Fruit fly (Drosophila melanogaster): ENCODE data around the gene Spindly.

Gene Spindly

DNA sequence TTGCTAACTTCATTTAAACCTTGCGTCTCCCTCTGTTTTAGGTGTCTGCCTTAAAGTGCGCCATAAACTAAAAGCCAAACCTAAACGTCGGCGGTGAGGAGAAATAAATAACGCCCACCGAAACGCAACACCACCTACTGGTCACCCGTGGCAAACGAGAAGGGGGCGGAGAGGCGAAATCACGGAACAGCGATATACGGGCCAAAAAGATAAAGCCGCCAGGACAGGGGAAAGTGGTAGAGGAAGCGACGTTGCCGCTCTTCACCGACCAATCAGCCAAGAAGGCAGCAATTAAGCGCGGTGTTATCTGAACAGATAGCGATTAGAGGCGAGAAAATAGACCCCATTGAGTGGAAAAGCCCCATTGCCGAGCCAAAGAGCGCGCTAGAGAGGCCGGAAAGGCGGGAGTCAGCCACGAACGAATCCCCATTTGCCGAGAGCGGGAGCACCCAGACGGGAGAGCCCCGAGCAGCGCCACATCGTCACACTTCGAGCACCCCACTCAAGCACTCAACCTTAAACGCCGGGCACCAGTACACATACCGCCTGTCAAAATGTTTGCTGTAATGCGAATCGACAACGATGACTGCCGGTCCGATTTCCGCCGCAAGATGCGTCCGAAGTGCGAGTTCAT lies 15.0 kb upstream of the Spindly start (continued):
- 0 out of 2 replicates have a peak, but pooled peaks have one; percentile 28 for TF ChIP-seq sens-2 (GFP tag; IDR thresholded peaks at IDR 0.05)
- no peak for TF ChIP-seq cg (GFP tag; optimal IDR thresholded peaks at IDR 0.05)
- no peak for TF ChIP-seq Pdp1 (GFP tag; optimal IDR thresholded peaks at IDR 0.05)
- no peak for TF ChIP-seq Vsx1 (GFP tag; optimal IDR thresholded peaks at IDR 0.05)
- no peak for TF ChIP-seq CG7271 (tag; optimal IDR thresholded peaks at IDR 0.05)
- TF ChIP-seq dimm (GFP tag; IDR thresholded peaks at IDR 0.05), result no peak
- TF ChIP-seq prd (optimal IDR thresholded peaks at IDR 0.05), result no peak
- TF ChIP-seq prd (GFP tag; IDR thresholded peaks at IDR 0.05), result no peak
- no peak for TF ChIP-seq zf30C (GFP tag; optimal IDR thresholded peaks at IDR 0.05)
- TF ChIP-seq grn (GFP tag; optimal IDR thresholded peaks at IDR 0.05), result no peak
- no peak for TF ChIP-seq CG11723 (GFP tag; optimal IDR thresholded peaks at IDR 0.05)
- TF ChIP-seq Oli (tag; optimal IDR thresholded peaks at IDR 0.05), result no peak
- no peak for TF ChIP-seq sens (GFP tag)
- no peak for TF ChIP-seq Doc2 (GFP tag; IDR thresholded peaks at IDR 0.05)
- TF ChIP-seq nom (GFP tag; optimal IDR thresholded peaks at IDR 0.05), result no peak
- peak; percentile 39; the same call in 1 of the 3 replicates for TF ChIP-seq ci (GFP tag; IDR thresholded peaks at IDR 0.05)
- no peak for TF ChIP-seq repo (GFP tag; optimal IDR thresholded peaks at IDR 0.05)
- no peak for TF ChIP-seq CG18764 (GFP tag; optimal IDR thresholded peaks at IDR 0.05)
- TF ChIP-seq ATbp (GFP tag; optimal IDR thresholded peaks at IDR 0.05), result no peak
- no peak for TF ChIP-seq CG2875 (GFP tag; optimal IDR thresholded peaks at IDR 0.05)
- no peak for TF ChIP-seq disco-r (GFP tag; optimal IDR thresholded peaks at IDR 0.05)
- TF ChIP-seq CG4404 (GFP tag; IDR thresholded peaks at IDR 0.05), result no peak
- TF ChIP-seq Xrp1 (GFP tag; IDR thresholded peaks at IDR 0.05), result peak; percentile 39; the same call in 1 of the 2 replicates
- TF ChIP-seq CG10431 (GFP tag; optimal IDR thresholded peaks at IDR 0.05), result no peak
- peak; percentile 92 for TF ChIP-seq Nf-YC (tag; optimal IDR thresholded peaks at IDR 0.05)
- no peak for TF ChIP-seq jumu (GFP tag; optimal IDR thresholded peaks at IDR 0.05)
- no peak for TF ChIP-seq CG10274 (GFP tag; optimal IDR thresholded peaks at IDR 0.05)
- no peak for TF ChIP-seq CG17328 (GFP tag; IDR thresholded peaks at IDR 0.05)
- TF ChIP-seq CG2120 (GFP tag; optimal IDR thresholded peaks at IDR 0.05), result no peak
- TF ChIP-seq jigr1 (GFP tag; IDR thresholded peaks at IDR 0.05), result no peak
- no peak for TF ChIP-seq tgo (GFP tag; IDR thresholded peaks at IDR 0.05)
- peak; percentile 58 for TF ChIP-seq sna (GFP tag; IDR thresholded peaks at IDR 0.05; ENCODE audit: partially characterized antibody)
- TF ChIP-seq ken (GFP tag; IDR thresholded peaks at IDR 0.05), result no peak
- peak; percentile 91 to 94 for TF ChIP-seq Trl (optimal IDR thresholded peaks at IDR 0.05)
- peak; percentile 42 for TF ChIP-seq Trl (GFP tag; optimal IDR thresholded peaks at IDR 0.05)
- TF ChIP-seq pnt (GFP tag; optimal IDR thresholded peaks at IDR 0.05), result no peak
- TF ChIP-seq tll (GFP tag; optimal IDR thresholded peaks at IDR 0.05), result no peak
- no peak for TF ChIP-seq vnd (GFP tag; IDR thresholded peaks at IDR 0.05; ENCODE audit: partially characterized antibody)
- no peak for TF ChIP-seq lilli (GFP tag; optimal IDR thresholded peaks at IDR 0.05)
- peak; percentile 95 for TF ChIP-seq Nf-YB (GFP tag; optimal IDR thresholded peaks at IDR 0.05)
- no peak for TF ChIP-seq Asciz (GFP tag; optimal IDR thresholded peaks at IDR 0.05)
- no peak for TF ChIP-seq CG8281 (tag; optimal IDR thresholded peaks at IDR 0.05)
- no peak for TF ChIP-seq CG10267 (tag; optimal IDR thresholded peaks at IDR 0.05)
- no peak for TF ChIP-seq grau (tag; optimal IDR thresholded peaks at IDR 0.05)
- no peak for TF ChIP-seq ash1 (GFP tag; optimal IDR thresholded peaks at IDR 0.05)
- TF ChIP-seq kah (GFP tag; optimal IDR thresholded peaks at IDR 0.05), result no peak
- TF ChIP-seq CG1233 (GFP tag; optimal IDR thresholded peaks at IDR 0.05), result no peak
- TF ChIP-seq CG2712 (tag; optimal IDR thresholded peaks at IDR 0.05), result no peak
- TF ChIP-seq scrt (GFP tag; optimal IDR thresholded peaks at IDR 0.05), result no peak
- TF ChIP-seq CG8924 (tag; optimal IDR thresholded peaks at IDR 0.05), result no peak
- TF ChIP-seq CG32532 (GFP tag; IDR thresholded peaks at IDR 0.05), result peak; percentile 75; the same call in 1 of the 2 replicates

Measured in whole organism, embryonic.